Worm (Caenorhabditis elegans): ENCODE measurements around the gene swt-3.

Gene swt-3

ce11 chrIV:10771296-10771695, 9.2 kb downstream of the swt-3 start:
- no peak for TF ChIP-seq nhr-12 (tag; optimal IDR thresholded peaks at IDR 0.05)
- no peak for TF ChIP-seq mab-5 (tag; optimal IDR thresholded peaks at IDR 0.05)
- no peak for TF ChIP-seq snpc-4 (tag; optimal IDR thresholded peaks at IDR 0.05)
- TF ChIP-seq lin-32 (GFP tag; optimal IDR thresholded peaks at IDR 0.05): no peak
- TF ChIP-seq zip-8 (tag; optimal IDR thresholded peaks at IDR 0.05): no peak
- no peak for TF ChIP-seq unc-62 (GFP tag; optimal IDR thresholded peaks at IDR 0.05)
- no peak for TF ChIP-seq cnd-1 (tag; optimal IDR thresholded peaks at IDR 0.05)
- TF ChIP-seq bed-3 (GFP tag; optimal IDR thresholded peaks at IDR 0.05): no peak
- no peak for TF ChIP-seq M03D4.4 (tag; optimal IDR thresholded peaks at IDR 0.05)
- no peak for TF ChIP-seq elt-3 (tag; optimal IDR thresholded peaks at IDR 0.05)
- TF ChIP-seq sptf-1 (tag; optimal IDR thresholded peaks at IDR 0.05): no peak
- no peak for TF ChIP-seq ces-1 (GFP tag; optimal IDR thresholded peaks at IDR 0.05)
- no peak for TF ChIP-seq blmp-1 (tag; optimal IDR thresholded peaks at IDR 0.05)
- TF ChIP-seq mls-2 (tag; optimal IDR thresholded peaks at IDR 0.05): no peak
- no peak for TF ChIP-seq nhr-237 (tag; optimal IDR thresholded peaks at IDR 0.05)
- TF ChIP-seq ceh-43 (GFP tag; optimal IDR thresholded peaks at IDR 0.05): no peak
- no peak for TF ChIP-seq nhr-2 (tag; optimal IDR thresholded peaks at IDR 0.05)
- no peak for TF ChIP-seq ceh-39 (tag; optimal IDR thresholded peaks at IDR 0.05)
- TF ChIP-seq flh-1 (GFP tag; optimal IDR thresholded peaks at IDR 0.05): no peak

DNA sequence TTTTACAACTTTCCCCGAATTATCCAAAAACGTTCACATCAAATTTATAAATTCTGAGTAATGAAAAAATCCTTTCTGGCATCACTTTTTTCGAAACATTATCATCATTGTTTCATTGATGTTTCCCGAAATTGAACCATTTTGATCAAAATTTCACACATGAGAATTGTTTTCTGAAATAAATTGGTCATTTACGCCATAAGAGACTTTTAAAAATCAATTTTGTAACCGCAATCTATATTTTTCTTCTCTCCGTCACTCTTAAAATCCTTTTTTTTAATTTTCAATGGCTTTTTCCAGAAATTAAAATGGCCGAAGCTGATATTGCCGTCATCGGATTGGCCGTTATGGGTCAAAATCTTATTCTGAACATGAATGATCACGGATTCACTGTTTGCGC, 11.1 kb downstream of the swt-3 start, which contains the start of gene T25B9.9:
T25B9.9 (plus strand) TSS at position 301 of the 400 bp plus-strand sequence.
- TF ChIP-seq nhr-28 (tag; optimal IDR thresholded peaks at IDR 0.05) (no peak), mab-5 (tag; optimal IDR thresholded peaks at IDR 0.05) (no peak), lin-13 (tag; optimal IDR thresholded peaks at IDR 0.05) (no peak), lsy-2 (tag; optimal IDR thresholded peaks at IDR 0.05) (no peak), drap-1 (GFP tag; optimal IDR thresholded peaks at IDR 0.05) (no peak), bed-3 (GFP tag; optimal IDR thresholded peaks at IDR 0.05) (no peak), ceh-43 (GFP tag; optimal IDR thresholded peaks at IDR 0.05) (no peak), ceh-39 (tag; optimal IDR thresholded peaks at IDR 0.05) (no peak), unc-39 (tag; optimal IDR thresholded peaks at IDR 0.05) (no peak), elt-3 (tag; optimal IDR thresholded peaks at IDR 0.05) (no peak), zip-8 (tag; optimal IDR thresholded peaks at IDR 0.05) (no peak), ham-2 (GFP tag; optimal IDR thresholded peaks at IDR 0.05) (no peak), lin-32 (GFP tag; optimal IDR thresholded peaks at IDR 0.05) (no peak), blmp-1 (tag; optimal IDR thresholded peaks at IDR 0.05) (no peak), unc-62 (GFP tag; optimal IDR thresholded peaks at IDR 0.05) (no peak)

- TF ChIP-seq ztf-11 (tag; optimal IDR thresholded peaks at IDR 0.05) (no peak), ces-1 (GFP tag; optimal IDR thresholded peaks at IDR 0.05) (peak; percentile 44)
Observed at ce11 chrIV:10768146-10768636, 12.3 kb downstream of the swt-3 start, which contains the start of gene T25B9.8. TSS of gene T25B9.8 (minus strand) at chrIV:10768196.

ce11 chrIV:10766071-10766470, 14.4 kb downstream of the swt-3 start:
- no peak for TF ChIP-seq unc-120 (tag; optimal IDR thresholded peaks at IDR 0.05; ENCODE audit: poor library complexity, severe bottlenecking)
- no peak for TF ChIP-seq blmp-1 (tag; optimal IDR thresholded peaks at IDR 0.05)

- TF ChIP-seq mls-2 (tag; optimal IDR thresholded peaks at IDR 0.05) (no peak), pha-4 (tag; optimal IDR thresholded peaks at IDR 0.05) (no peak), cnd-1 (tag; optimal IDR thresholded peaks at IDR 0.05) (no peak), lsy-2 (tag; optimal IDR thresholded peaks at IDR 0.05) (no peak), nhr-76 (tag; optimal IDR thresholded peaks at IDR 0.05) (no peak), elt-1 (tag; optimal IDR thresholded peaks at IDR 0.05; ENCODE audit: borderline replicate concordance, insufficient read depth) (no peak), ceh-43 (GFP tag; optimal IDR thresholded peaks at IDR 0.05) (no peak), nhr-28 (tag; optimal IDR thresholded peaks at IDR 0.05) (no peak), ceh-39 (tag; optimal IDR thresholded peaks at IDR 0.05) (no peak), unc-62 (GFP tag; optimal IDR thresholded peaks at IDR 0.05) (no peak), tbx-8 (GFP tag; optimal IDR thresholded peaks at IDR 0.05) (no peak), flh-1 (GFP tag; optimal IDR thresholded peaks at IDR 0.05) (no peak), nhr-2 (tag; optimal IDR thresholded peaks at IDR 0.05) (no peak), drap-1 (GFP tag; optimal IDR thresholded peaks at IDR 0.05) (no peak), M03D4.4 (tag; optimal IDR thresholded peaks at IDR 0.05) (no peak)
Observed at ce11 chrIV:10765053-10765452, 15.4 kb downstream of the swt-3 start, which contains the start of gene T25B9.12. TSS of gene T25B9.12 (plus strand) at chrIV:10765353.

All from whole organism, mixed stage, embryonic.